5 worm cellular contexts compared by ENCODE assay signal in genomic region chrIII:759675-760074, ce11.
A peak's percentile ranks its signal among the peaks of the same experiment; 100 is the strongest.
TF ChIP-seq lines count a peak whose summit lies in the region.

No protein-coding gene starts in this region.

TF ChIP-seq in whole organism, L1 larva, 84 proteins besides CTCF, POLR2A, EP300 and RAD21:
- TF ChIP-seq fos-1 (tag; optimal IDR thresholded peaks at IDR 0.05; lab: Kevin White, UChicago) (no peak), unc-86 (tag; optimal IDR thresholded peaks at IDR 0.05; lab: Kevin White, UChicago) (no peak), aly-2 (tag; optimal IDR thresholded peaks at IDR 0.05; lab: Kevin White, UChicago) (no peak), blmp-1 (tag; optimal IDR thresholded peaks at IDR 0.05; lab: Kevin White, UChicago) (peak; percentile 36)

TF ChIP-seq in whole organism, L2 larva, 48 proteins besides CTCF, POLR2A, EP300 and RAD21:
- TF ChIP-seq crh-2 (tag; optimal IDR thresholded peaks at IDR 0.05; lab: Kevin White, UChicago), result no peak
- TF ChIP-seq nhr-25 (tag; optimal IDR thresholded peaks at IDR 0.05; lab: Kevin White, UChicago), result peak; percentile 42
- no peak for TF ChIP-seq sem-4 (tag; optimal IDR thresholded peaks at IDR 0.05; lab: Kevin White, UChicago)
- TF ChIP-seq F13H6.1 (tag; optimal IDR thresholded peaks at IDR 0.05; lab: Kevin White, UChicago), result no peak

TF ChIP-seq in whole organism, L3 larva, 47 proteins besides CTCF, POLR2A, EP300 and RAD21:
- TF ChIP-seq nhr-77 (tag; optimal IDR thresholded peaks at IDR 0.05; lab: Kevin White, UChicago) (no peak), unc-39 (tag; optimal IDR thresholded peaks at IDR 0.05; lab: Kevin White, UChicago) (no peak), R02D3.7 (tag; optimal IDR thresholded peaks at IDR 0.05; lab: Kevin White, UChicago) (no peak), jun-1 (tag; optimal IDR thresholded peaks at IDR 0.05; lab: Kevin White, UChicago) (no peak), elt-1 (tag; optimal IDR thresholded peaks at IDR 0.05; lab: Kevin White, UChicago) (no peak), pqm-1 (tag; optimal IDR thresholded peaks at IDR 0.05; lab: Kevin White, UChicago) (no peak), nhr-25 (tag; optimal IDR thresholded peaks at IDR 0.05; lab: Kevin White, UChicago) (peak; percentile 69), nhr-43 (tag; optimal IDR thresholded peaks at IDR 0.05; lab: Kevin White, UChicago; ENCODE audit: poor library complexity, severe bottlenecking) (peak; percentile 80), nhr-23 (tag; optimal IDR thresholded peaks at IDR 0.05; lab: Kevin White, UChicago) (peak; percentile 1), ZK546.5 (tag; optimal IDR thresholded peaks at IDR 0.05; lab: Kevin White, UChicago) (no peak)

TF ChIP-seq in whole organism, L4 larva, 104 proteins besides CTCF, POLR2A, EP300 and RAD21:
- TF ChIP-seq Y48G9A.11 (GFP tag; IDR thresholded peaks at IDR 0.05; lab: Robert Waterston, UW) (0 out of 2 replicates have a peak, but pooled peaks have one; percentile 10), mdl-1 (tag; optimal IDR thresholded peaks at IDR 0.05; lab: Kevin White, UChicago) (peak in 1 of 2 experiments; percentile 36), nhr-48 (tag; optimal IDR thresholded peaks at IDR 0.05; lab: Kevin White, UChicago) (peak; percentile 75), lin-38 (GFP tag; IDR thresholded peaks at IDR 0.05; lab: Robert Waterston, UW) (no peak), zag-1 (tag; optimal IDR thresholded peaks at IDR 0.05; lab: Kevin White, UChicago) (no peak), hlh-11 (tag; optimal IDR thresholded peaks at IDR 0.05; lab: Kevin White, UChicago) (peak; percentile 58), hlh-30 (tag; optimal IDR thresholded peaks at IDR 0.05; lab: Kevin White, UChicago; ENCODE audit: insufficient read depth) (peak; percentile 46), mxl-3 (GFP tag; optimal IDR thresholded peaks at IDR 0.05; lab: Kevin White, UChicago) (peak; percentile 8)
TF ChIP-seq in whole organism, L4 larva: peak in this region for 6.

TF ChIP-seq in whole organism, young adult, 124 proteins besides CTCF, POLR2A, EP300 and RAD21:
- TF ChIP-seq sptf-2 (GFP tag; optimal IDR thresholded peaks at IDR 0.05; lab: Kevin White, UChicago), result no peak
- TF ChIP-seq cebp-1 (GFP tag; IDR thresholded peaks at IDR 0.05; lab: Robert Waterston, UW), result no peak
- peak; percentile 23 for TF ChIP-seq cebp-1 (tag; optimal IDR thresholded peaks at IDR 0.05; lab: Kevin White, UChicago)
